Fruit fly (Drosophila melanogaster) whole organism, wandering third instar larva: ENCODE measurements around the gene CG4496.

Source experiments
- Abd-B ChIP-seq: fragments of >200 bp; optimal IDR thresholded peaks from 2 replicates; lab custom pipeline; 2017; ENCODE audit warnings: missing biosample characterization, missing genetic modification characterization
- Dfd ChIP-seq: fragments of >200 bp; optimal IDR thresholded peaks from 2 replicates; lab custom pipeline; 2017; ENCODE audit warnings: missing biosample characterization, missing genetic modification characterization
- HLH106 ChIP-seq: fragments of 200-800 bp; optimal IDR thresholded peaks from 3 replicates; lab custom pipeline; 2019; ENCODE audit warnings: missing biosample characterization, mild to moderate bottlenecking, missing genetic modification characterization, moderate library complexity
- Hnf4 ChIP-seq: fragments of 200-800 bp; sonication (Bioruptor generic); optimal IDR thresholded peaks from 2 replicates; lab custom pipeline; 2016; ENCODE audit warnings: missing biosample characterization, mild to moderate bottlenecking, missing genetic modification characterization
- Hr83 ChIP-seq: fragments of 200-300 bp; sonication (Bioruptor generic); optimal IDR thresholded peaks from 2 replicates; lab custom pipeline; 2016; ENCODE audit warnings: missing biosample characterization, mild to moderate bottlenecking, missing genetic modification characterization, moderate library complexity; ENCODE audit not compliant: poor library complexity, severe bottlenecking
- Mio ChIP-seq: sonication (Bioruptor generic); optimal IDR thresholded peaks from 2 replicates; lab custom pipeline; 2016; ENCODE audit warnings: missing biosample characterization, missing genetic modification characterization
- Myc ChIP-seq: fragments of >200 bp; optimal IDR thresholded peaks from 2 replicates; lab custom pipeline; 2017
- N ChIP-seq: fragments of >200 bp; optimal IDR thresholded peaks from 2 replicates; lab custom pipeline; 2018; ENCODE audit warnings: missing biosample characterization, missing external identifiers, missing genetic modification characterization
- OdsH ChIP-seq: fragments of 200-800 bp; sonication (Bioruptor generic); optimal IDR thresholded peaks from 2 replicates; lab custom pipeline; 2016; ENCODE audit warnings: missing biosample characterization, mild to moderate bottlenecking, missing genetic modification characterization
- Rel ChIP-seq, 2 experiments: fragments of 200-800 bp; sonication (Bioruptor generic) in 1 of 2; optimal IDR thresholded peaks; 2 replicates in 1 of 2; 3 replicates in 1 of 2; lab custom pipeline; 2016 to 2019; ENCODE audit warnings: mild to moderate bottlenecking in 2 of 2, missing biosample characterization in 2 of 2, missing genetic modification characterization in 2 of 2, moderate library complexity in 1 of 2
- Vsx2 ChIP-seq: fragments of 200-300, 225-300 bp; sonication (Bioruptor generic); optimal IDR thresholded peaks from 2 replicates; lab custom pipeline; 2018; ENCODE audit warnings: missing biosample characterization, missing genetic modification characterization; ENCODE audit not compliant: partially characterized antibody
- brk ChIP-seq: fragments of 200-800 bp; sonication (Bioruptor generic); optimal IDR thresholded peaks from 2 replicates; lab custom pipeline; 2016; ENCODE audit warnings: missing biosample characterization, mild to moderate bottlenecking, missing genetic modification characterization
- dl ChIP-seq, 2 experiments: fragments of 175-275, 200-275 bp in 1 of 2; fragments of 200-275 bp in 1 of 2; sonication (Bioruptor generic); optimal IDR thresholded peaks; lab custom pipeline; 2018; ENCODE audit warnings: mild to moderate bottlenecking in 2 of 2, missing biosample characterization in 2 of 2, missing genetic modification characterization in 2 of 2, moderate library complexity in 2 of 2; ENCODE audit not compliant: partially characterized antibody in 2 of 2, insufficient read depth in 1 of 2
- dmrt93B ChIP-seq: fragments of 200-800 bp; sonication (Bioruptor generic); optimal IDR thresholded peaks from 2 replicates; lab custom pipeline; 2018; ENCODE audit warnings: missing biosample characterization, mild to moderate bottlenecking, missing genetic modification characterization
- ey ChIP-seq: fragments of 200-800 bp; sonication (Bioruptor generic); optimal IDR thresholded peaks from 2 replicates; lab custom pipeline; 2016; ENCODE audit warnings: missing biosample characterization, missing genetic modification characterization
- foxo ChIP-seq, 2 experiments: fragments of 200-800 bp; sonication (Bioruptor generic); optimal IDR thresholded peaks; 2 replicates in 1 of 2; 3 replicates in 1 of 2; lab custom pipeline; 2016 to 2017; ENCODE audit warnings: missing biosample characterization in 2 of 2, missing genetic modification characterization in 2 of 2
- fru ChIP-seq: fragments of 200-800 bp; sonication (Bioruptor generic); optimal IDR thresholded peaks from 3 replicates; lab custom pipeline; 2016; ENCODE audit warnings: missing biosample characterization, mild to moderate bottlenecking, missing genetic modification characterization
- h ChIP-seq: fragments of 200-800 bp; sonication (Bioruptor generic); optimal IDR thresholded peaks from 3 replicates; lab custom pipeline; 2016; ENCODE audit warnings: missing biosample characterization, mild to moderate bottlenecking, missing genetic modification characterization
- rgr ChIP-seq: fragments of 200-800 bp; sonication (Bioruptor generic); optimal IDR thresholded peaks from 3 replicates; lab custom pipeline; 2016; ENCODE audit warnings: missing biosample characterization, mild to moderate bottlenecking, missing genetic modification characterization
- sage ChIP-seq: fragments of 200-800 bp; sonication (Bioruptor generic); optimal IDR thresholded peaks from 2 replicates; lab custom pipeline; 2016; ENCODE audit warnings: missing biosample characterization, mild to moderate bottlenecking, missing genetic modification characterization
- tai ChIP-seq: sonication (Bioruptor generic); optimal IDR thresholded peaks from 2 replicates; lab custom pipeline; 2016; ENCODE audit warnings: missing biosample characterization, missing genetic modification characterization
- usp ChIP-seq: fragments of >200 bp; optimal IDR thresholded peaks from 2 replicates; lab custom pipeline; 2017; ENCODE audit warnings: missing biosample characterization, missing genetic modification characterization
- woc ChIP-seq: sonication (Bioruptor generic); optimal IDR thresholded peaks from 2 replicates; lab custom pipeline; 2016; ENCODE audit warnings: missing biosample characterization, mild to moderate bottlenecking, missing genetic modification characterization

CG4496 gene

DNA sequence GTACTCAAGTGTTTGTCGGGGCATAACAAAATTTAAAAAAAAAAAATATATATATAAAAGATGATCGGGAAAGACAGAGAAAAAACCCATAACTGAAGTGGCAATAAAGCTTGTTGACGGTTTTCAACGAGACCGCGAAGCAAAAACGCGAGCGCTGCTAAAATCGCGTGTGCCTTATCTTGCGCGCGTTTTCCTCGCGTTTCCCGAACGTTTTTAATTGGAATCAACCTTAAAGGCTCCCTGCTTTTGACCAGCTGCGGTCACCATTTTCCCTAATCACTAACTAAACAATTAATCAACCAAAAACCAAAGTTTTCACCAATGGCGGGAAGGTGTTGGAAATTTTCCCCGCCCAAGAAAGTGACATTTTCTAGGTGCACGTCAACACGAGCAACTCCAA is 49.7 kb downstream of the CG4496 start:
- TF ChIP-seq OdsH (GFP tag; lab: Kevin White, UChicago): no peak
- no peak for TF ChIP-seq HLH106 (tag; lab: Kevin White, UChicago)
- TF ChIP-seq fru (GFP tag; lab: Kevin White, UChicago): no peak
- no peak for TF ChIP-seq Vsx2 (GFP tag; lab: Kevin White, UChicago)
- no peak for TF ChIP-seq Hnf4
- TF ChIP-seq tai (GFP tag; lab: Kevin White, UChicago): no peak
- no peak for TF ChIP-seq Abd-B (GFP tag; lab: Kevin White, UChicago)
- no peak for TF ChIP-seq usp (GFP tag; lab: Kevin White, UChicago)
- TF ChIP-seq brk: no peak
- no peak for TF ChIP-seq Hr83 (GFP tag; lab: Kevin White, UChicago)
- TF ChIP-seq Mio (GFP tag; lab: Kevin White, UChicago): no peak
- no peak for TF ChIP-seq Dfd (GFP tag; lab: Kevin White, UChicago)
- TF ChIP-seq Rel (GFP tag; optimal IDR thresholded peaks at IDR 0.05; lab: Kevin White, UChicago): no peak
- no peak for TF ChIP-seq Rel (tag; optimal IDR thresholded peaks at IDR 0.05; lab: Kevin White, UChicago)
- no peak for TF ChIP-seq dmrt93B (GFP tag; lab: Kevin White, UChicago)
- no peak for TF ChIP-seq dl (GFP tag; optimal IDR thresholded peaks at IDR 0.05; lab: Kevin White, UChicago; ENCODE audit: insufficient read depth in 1 of 2, partially characterized antibody in 2 of 2)

dm6 chr2L:7138516-7139061 is 51.2 kb downstream of the CG4496 start:
- no peak for TF ChIP-seq rgr (GFP tag; lab: Kevin White, UChicago)
- TF ChIP-seq ey (GFP tag; lab: Kevin White, UChicago): no peak
- TF ChIP-seq N (GFP tag; lab: Kevin White, UChicago): no peak
- TF ChIP-seq, all 38 proteins: peak for 0

DNA sequence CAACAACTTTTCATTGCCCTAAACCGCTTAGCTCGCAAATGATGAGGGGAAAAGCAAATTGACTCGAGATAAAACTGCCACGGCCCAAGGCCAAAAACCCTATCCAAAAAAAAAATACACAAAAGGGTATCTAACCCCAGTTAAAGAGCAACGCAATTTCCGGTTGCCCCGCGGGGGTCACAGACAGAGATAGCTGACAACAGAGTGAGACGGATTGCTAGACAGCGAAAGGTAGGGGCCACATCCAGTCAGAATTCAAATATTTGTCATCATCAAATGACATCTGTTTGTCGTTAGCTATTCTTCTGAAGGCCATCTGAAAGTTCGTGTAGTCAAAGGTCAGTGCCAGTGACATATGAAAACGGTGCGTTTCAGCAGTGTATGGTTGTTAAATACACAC is 53.1 kb downstream of the CG4496 start:
- TF ChIP-seq foxo (GFP tag; optimal IDR thresholded peaks at IDR 0.05; lab: Kevin White, UChicago): no peak
- no peak for TF ChIP-seq dl (GFP tag; optimal IDR thresholded peaks at IDR 0.05; lab: Kevin White, UChicago; ENCODE audit: insufficient read depth in 1 of 2, partially characterized antibody in 2 of 2)
- TF ChIP-seq ey (GFP tag; lab: Kevin White, UChicago): no peak
- TF ChIP-seq sage: no peak
- TF ChIP-seq h (GFP tag; lab: Kevin White, UChicago): no peak
- no peak for TF ChIP-seq tai (GFP tag; lab: Kevin White, UChicago)
- TF ChIP-seq Hr83 (GFP tag; lab: Kevin White, UChicago): no peak
- no peak for TF ChIP-seq Myc
- TF ChIP-seq woc (GFP tag; lab: Kevin White, UChicago): no peak
- TF ChIP-seq Vsx2 (GFP tag; lab: Kevin White, UChicago): no peak
- no peak for TF ChIP-seq HLH106 (tag; lab: Kevin White, UChicago)
- TF ChIP-seq, all 38 proteins: peak for 0
